Worm (Caenorhabditis elegans) whole organism, L1 larva: ENCODE results near the gene evl-20.

Experiments used
- F16B12.6 ChIP-seq: fragments of 150-350 bp; optimal IDR thresholded peaks from 2 replicates; lab custom pipeline; 2014; ENCODE audit warnings: missing biosample characterization, missing genetic modification characterization
- ama-1 ChIP-seq: fragments of 150-350 bp; optimal IDR thresholded peaks from 2 replicates; lab custom pipeline; 2014
- fkh-10 ChIP-seq: sonication (generic microtip); optimal IDR thresholded peaks from 2 replicates; lab custom pipeline; 2017; ENCODE audit warnings: missing biosample characterization, missing genetic modification reagents, missing genetic modification characterization
- hlh-4 ChIP-seq: sonication (generic microtip); optimal IDR thresholded peaks from 2 replicates; lab custom pipeline; 2016; ENCODE audit warnings: mild to moderate bottlenecking, missing genetic modification characterization, missing compliant biosample characterization
- nhr-77 ChIP-seq: fragments of 150-350 bp; optimal IDR thresholded peaks from 2 replicates; lab custom pipeline; 2014; ENCODE audit warnings: missing biosample characterization, missing genetic modification characterization
- pqm-1 ChIP-seq: sonication (generic microtip); optimal IDR thresholded peaks from 3 replicates; lab custom pipeline; 2017; ENCODE audit warnings: missing biosample characterization, missing genetic modification characterization
- ztf-11 ChIP-seq, 2 experiments: sonication (generic microtip); optimal IDR thresholded peaks; 2 replicates each; lab custom pipeline; 2016 to 2017; ENCODE audit warnings: missing genetic modification characterization in 2 of 2, missing biosample characterization in 1 of 2, missing compliant biosample characterization in 1 of 2
- ztf-4 ChIP-seq: fragments of 150-350 bp; optimal IDR thresholded peaks from 2 replicates; lab custom pipeline; 2014; ENCODE audit warnings: missing biosample characterization, missing genetic modification characterization

DNA sequence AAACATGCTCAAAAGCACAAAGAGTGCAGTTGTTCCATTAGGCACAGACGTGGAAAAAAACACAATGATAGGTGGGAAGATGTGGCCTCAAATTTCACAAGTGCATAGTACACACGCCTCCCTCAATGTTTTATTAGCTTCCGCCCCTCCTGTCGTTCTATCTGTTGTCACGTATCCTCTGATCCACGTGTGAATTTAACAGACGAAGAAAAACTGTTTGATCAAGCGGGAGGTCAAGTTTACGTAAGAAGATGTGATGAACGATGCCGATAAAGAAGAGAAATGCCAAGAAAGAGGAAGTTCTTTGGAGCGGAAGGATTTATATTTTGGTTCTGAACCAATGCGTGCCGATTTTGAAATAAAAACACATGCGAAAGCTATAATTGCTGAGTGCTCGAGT, 6.6 kb downstream of the evl-20 start:
- TF ChIP-seq F16B12.6 (no peak), pqm-1 (no peak), fkh-10 (no peak), ztf-4 (tag; lab: Kevin White, UChicago) (no peak), ama-1 (no peak), nhr-77 (no peak), ztf-11 (tag; optimal IDR thresholded peaks at IDR 0.05; lab: Kevin White, UChicago) (no peak), hlh-4 (no peak)
